Fruit fly (Drosophila melanogaster): ENCODE data around the gene CG31638.

- TF ChIP-seq cnc (optimal IDR thresholded peaks at IDR 0.05) (no peak), CG1620 (GFP tag; optimal IDR thresholded peaks at IDR 0.05) (no peak), Mnt (GFP tag; optimal IDR thresholded peaks at IDR 0.05) (no peak), ovo (GFP tag; optimal IDR thresholded peaks at IDR 0.05) (no peak), tj (GFP tag; optimal IDR thresholded peaks at IDR 0.05) (no peak), CG33017 (tag; optimal IDR thresholded peaks at IDR 0.05) (peak; percentile 30), toe (GFP tag; optimal IDR thresholded peaks at IDR 0.05) (no peak), Crg-1 (GFP tag; optimal IDR thresholded peaks at IDR 0.05) (no peak), kay (GFP tag; ENCODE audit: borderline replicate concordance) (no peak)
These were observed 15.8 kb upstream of the CG31638 start for dm6 chr2L:6474878-6475582.
